Worm (Caenorhabditis elegans) whole organism, L4 larva: ENCODE measurements around the gene ech-3.

Experiments used
- F10B5.3 ChIP-seq: sonication (generic microtip); optimal IDR thresholded peaks from 2 replicates; lab custom pipeline; 2016; ENCODE audit warnings: mild to moderate bottlenecking, missing genetic modification characterization, missing compliant biosample characterization
- F37D6.2 ChIP-seq: sonication (generic microtip); optimal IDR thresholded peaks from 2 replicates; lab custom pipeline; 2016; ENCODE audit warnings: mild to moderate bottlenecking, missing genetic modification characterization, missing compliant biosample characterization
- F49E8.2 ChIP-seq: sonication (generic microtip); optimal IDR thresholded peaks from 2 replicates; lab custom pipeline; 2016; ENCODE audit warnings: missing compliant biosample characterization, mild to moderate bottlenecking, missing genetic modification characterization, borderline replicate concordance
- R02D3.7 ChIP-seq: fragments of 150-350 bp; sonication (generic microtip); optimal IDR thresholded peaks from 3 replicates; lab custom pipeline; 2014; ENCODE audit warnings: missing biosample characterization, missing genetic modification characterization
- T20F7.1 ChIP-seq: fragments of 200-800 bp; sonication (Bioruptor generic); optimal IDR thresholded peaks from 2 replicates; lab custom pipeline; 2018; ENCODE audit warnings: mild to moderate bottlenecking, missing genetic modification characterization, missing compliant biosample characterization
- T26A8.4 ChIP-seq: fragments of 200-800 bp; sonication (Bioruptor generic); IDR thresholded peaks from 2 replicates; pipeline ENCODE4 v1.3.6; 2022; ENCODE audit warnings: missing genetic modification characterization, missing compliant biosample characterization
- Y105C5A.15 ChIP-seq: fragments of 200-800 bp; sonication (Bioruptor generic); IDR thresholded peaks from 2 replicates; pipeline ENCODE4 v1.3.6; 2022; ENCODE audit warnings: missing genetic modification characterization, missing compliant biosample characterization
- Y48G9A.11 ChIP-seq: fragments of 200-800 bp; sonication (Bioruptor generic); IDR thresholded peaks from 2 replicates; pipeline ENCODE4 v1.3.6; 2022; ENCODE audit warnings: missing genetic modification reagents, missing genetic modification characterization, missing compliant biosample characterization
- Y75B8A.6 ChIP-seq: fragments of 200-800 bp; sonication (Bioruptor generic); IDR thresholded peaks from 2 replicates; pipeline ENCODE4 v1.3.6; 2022; ENCODE audit warnings: missing genetic modification reagents, missing genetic modification characterization, missing compliant biosample characterization
- ZK546.5 ChIP-seq, 2 experiments: sonication (generic microtip); optimal IDR thresholded peaks; 2 replicates each; lab custom pipeline; 2017; ENCODE audit warnings: missing biosample characterization in 2 of 2, missing genetic modification characterization in 2 of 2
- ceh-28 ChIP-seq: fragments of 150-350 bp; optimal IDR thresholded peaks from 2 replicates; lab custom pipeline; 2014; ENCODE audit warnings: missing biosample characterization, missing genetic modification reagents, missing genetic modification characterization
- ceh-82 ChIP-seq: sonication (generic microtip); optimal IDR thresholded peaks from 2 replicates; lab custom pipeline; 2017; ENCODE audit warnings: missing biosample characterization, missing genetic modification characterization
- daf-12 ChIP-seq: fragments of 150-350 bp; optimal IDR thresholded peaks from 2 replicates; lab custom pipeline; 2014; ENCODE audit warnings: missing biosample characterization, missing genetic modification reagents, missing genetic modification characterization
- daf-16 ChIP-seq, 3 experiments: sonication (generic microtip); optimal IDR thresholded peaks; 2 replicates each; lab custom pipeline; 2016 to 2017; ENCODE audit warnings: missing genetic modification characterization in 3 of 3, missing genetic modification reagents in 3 of 3, mild to moderate bottlenecking in 2 of 3, missing compliant biosample characterization in 2 of 3, missing biosample characterization in 1 of 3, moderate library complexity in 1 of 3
- daf-8 ChIP-seq: fragments of 200-800 bp; sonication (Bioruptor generic); IDR thresholded peaks from 2 replicates; pipeline ENCODE4 v1.3.6; 2022; ENCODE audit warnings: missing genetic modification characterization, missing compliant biosample characterization
- dmd-6 ChIP-seq: fragments of 200-800 bp; sonication (Bioruptor generic); IDR thresholded peaks from 2 replicates; pipeline ENCODE4 v1.3.6; 2022; ENCODE audit warnings: missing genetic modification reagents, missing genetic modification characterization, missing compliant biosample characterization
- dve-1 ChIP-seq: sonication (generic microtip); optimal IDR thresholded peaks from 2 replicates; lab custom pipeline; 2017; ENCODE audit warnings: antibody characterized with exemption, mild to moderate bottlenecking, missing genetic modification characterization, missing compliant biosample characterization; ENCODE audit not compliant: insufficient read depth
- hlh-30 ChIP-seq: sonication (generic microtip); optimal IDR thresholded peaks from 2 replicates; lab custom pipeline; 2017; ENCODE audit warnings: antibody characterized with exemption, mild to moderate bottlenecking, missing genetic modification characterization, missing compliant biosample characterization; ENCODE audit not compliant: insufficient read depth
- jun-1 ChIP-seq: fragments of 150-350 bp; optimal IDR thresholded peaks from 2 replicates; lab custom pipeline; 2014; ENCODE audit warnings: missing biosample characterization, missing genetic modification reagents, missing genetic modification characterization
- lin-13 ChIP-seq: fragments of 150-350 bp; optimal IDR thresholded peaks from 2 replicates; lab custom pipeline; 2014; ENCODE audit warnings: missing biosample characterization, missing genetic modification reagents, missing genetic modification characterization
- lin-15B ChIP-seq: fragments of 150-350 bp; sonication (generic microtip); optimal IDR thresholded peaks from 3 replicates; lab custom pipeline; 2014; ENCODE audit warnings: missing biosample characterization, missing genetic modification characterization
- lin-38 ChIP-seq: fragments of 200-800 bp; sonication (Bioruptor generic); IDR thresholded peaks from 2 replicates; pipeline ENCODE4 v1.3.6; 2022; ENCODE audit warnings: missing genetic modification reagents, missing genetic modification characterization, missing compliant biosample characterization
- lin-39 ChIP-seq: fragments of 150-350 bp; optimal IDR thresholded peaks from 2 replicates; lab custom pipeline; 2014; ENCODE audit warnings: missing biosample characterization, missing genetic modification reagents, missing genetic modification characterization
- lsy-2 ChIP-seq, 2 experiments: fragments of 150-350 bp in 1 of 2; sonication (generic microtip) in 1 of 2; optimal IDR thresholded peaks; 2 replicates each; lab custom pipeline; 2014 to 2017; ENCODE audit warnings: missing biosample characterization in 2 of 2, missing genetic modification characterization in 2 of 2
- madf-9 ChIP-seq: fragments of 200-800 bp; sonication (Bioruptor generic); conservative IDR thresholded peaks from 2 replicates; pipeline ENCODE4 v1.3.6; 2022; ENCODE audit warnings: missing genetic modification reagents, missing genetic modification characterization, missing compliant biosample characterization
- mdt-29 ChIP-seq: fragments of 200-800 bp; sonication (Bioruptor generic); IDR thresholded peaks from 2 replicates; pipeline ENCODE4 v1.3.6; 2022; ENCODE audit warnings: missing genetic modification reagents, missing genetic modification characterization, missing compliant biosample characterization
- mes-2 ChIP-seq: sonication (generic microtip); optimal IDR thresholded peaks from 2 replicates; lab custom pipeline; 2016; ENCODE audit warnings: missing genotype, mild to moderate bottlenecking, missing genetic modification characterization, missing compliant biosample characterization; ENCODE audit not compliant: poor library complexity, severe bottlenecking
- nhr-10 ChIP-seq: fragments of 150-350 bp; optimal IDR thresholded peaks from 2 replicates; lab custom pipeline; 2014; ENCODE audit warnings: missing biosample characterization, missing genetic modification characterization
- nhr-25 ChIP-seq: sonication (generic microtip); optimal IDR thresholded peaks from 2 replicates; lab custom pipeline; 2017; ENCODE audit warnings: missing genetic modification characterization, mild to moderate bottlenecking, missing compliant biosample characterization, antibody characterized with exemption, moderate library complexity, borderline replicate concordance; ENCODE audit not compliant: insufficient read depth
- nhr-28 ChIP-seq: fragments of 150-350 bp; optimal IDR thresholded peaks from 2 replicates; lab custom pipeline; 2014; ENCODE audit warnings: missing biosample characterization, missing genetic modification characterization
- nhr-42 ChIP-seq: fragments of 200-800 bp; sonication (Bioruptor generic); IDR thresholded peaks from 2 replicates; pipeline ENCODE4 v1.3.6; 2022; ENCODE audit warnings: missing genetic modification characterization, missing compliant biosample characterization
- nhr-48 ChIP-seq: sonication (generic microtip); optimal IDR thresholded peaks from 2 replicates; lab custom pipeline; 2016; ENCODE audit warnings: mild to moderate bottlenecking, missing genetic modification characterization, missing compliant biosample characterization
- nhr-76 ChIP-seq: fragments of 150-350 bp; optimal IDR thresholded peaks from 2 replicates; lab custom pipeline; 2014; ENCODE audit warnings: missing biosample characterization, missing genetic modification characterization
- nhr-77 ChIP-seq: fragments of 150-350 bp; optimal IDR thresholded peaks from 2 replicates; lab custom pipeline; 2014; ENCODE audit warnings: missing biosample characterization, missing genetic modification characterization
- php-3 ChIP-seq: fragments of 200-800 bp; sonication (Bioruptor generic); IDR thresholded peaks from 2 replicates; pipeline ENCODE4 v1.3.6; 2022; ENCODE audit warnings: missing genetic modification reagents, missing genetic modification characterization, missing compliant biosample characterization
- pqm-1 ChIP-seq: sonication (generic microtip); optimal IDR thresholded peaks from 2 replicates; lab custom pipeline; 2017; ENCODE audit warnings: missing biosample characterization, missing genetic modification characterization
- sdz-12 ChIP-seq: fragments of 200-800 bp; sonication (Bioruptor generic); optimal IDR thresholded peaks from 2 replicates; lab custom pipeline; 2018; ENCODE audit warnings: mild to moderate bottlenecking, missing genetic modification characterization, missing compliant biosample characterization
- set-16 ChIP-seq: fragments of 200-800 bp; sonication (Bioruptor generic); IDR thresholded peaks from 2 replicates; pipeline ENCODE4 v1.3.6; 2022; ENCODE audit warnings: missing genetic modification reagents, missing genetic modification characterization, missing compliant biosample characterization
- spr-3 ChIP-seq: fragments of 200-800 bp; sonication (Bioruptor generic); optimal IDR thresholded peaks from 2 replicates; lab custom pipeline; 2018; ENCODE audit warnings: mild to moderate bottlenecking, missing genetic modification characterization, missing compliant biosample characterization
- tra-1 ChIP-seq: fragments of 200-800 bp; sonication (Bioruptor generic); IDR thresholded peaks from 2 replicates; pipeline ENCODE4 v1.3.6; 2022; ENCODE audit warnings: missing genetic modification reagents, missing genetic modification characterization, missing compliant biosample characterization
- unc-130 ChIP-seq: sonication (generic microtip); optimal IDR thresholded peaks from 2 replicates; lab custom pipeline; 2016; ENCODE audit warnings: missing genetic modification reagents, missing genetic modification characterization, missing compliant biosample characterization
- unc-62 ChIP-seq, 3 experiments: fragments of 150-350 bp in 1 of 3; sonication (generic microtip); optimal IDR thresholded peaks in 2 of 3; peaks in 1 of 3; 1 replicate in 1 of 3; 2 replicates in 2 of 3; lab custom pipeline; 2014 to 2017; ENCODE audit warnings: missing biosample characterization in 3 of 3, missing genetic modification characterization in 3 of 3, missing genetic modification reagents in 3 of 3, missing genotype in 1 of 3
- vab-7 ChIP-seq: fragments of 200-800 bp; sonication (Bioruptor generic); IDR thresholded peaks from 2 replicates; pipeline ENCODE4 v1.3.6; 2022; ENCODE audit warnings: missing genetic modification reagents, missing genetic modification characterization, missing compliant biosample characterization
- zip-11 ChIP-seq: fragments of 200-800 bp; sonication (Bioruptor generic); IDR thresholded peaks from 2 replicates; pipeline ENCODE4 v1.3.6; 2022; ENCODE audit warnings: missing genetic modification characterization, missing compliant biosample characterization
- zip-2 ChIP-seq: fragments of 150-350 bp; optimal IDR thresholded peaks from 2 replicates; lab custom pipeline; 2014; ENCODE audit warnings: missing biosample characterization, missing genetic modification characterization

ech-3 gene

DNA sequence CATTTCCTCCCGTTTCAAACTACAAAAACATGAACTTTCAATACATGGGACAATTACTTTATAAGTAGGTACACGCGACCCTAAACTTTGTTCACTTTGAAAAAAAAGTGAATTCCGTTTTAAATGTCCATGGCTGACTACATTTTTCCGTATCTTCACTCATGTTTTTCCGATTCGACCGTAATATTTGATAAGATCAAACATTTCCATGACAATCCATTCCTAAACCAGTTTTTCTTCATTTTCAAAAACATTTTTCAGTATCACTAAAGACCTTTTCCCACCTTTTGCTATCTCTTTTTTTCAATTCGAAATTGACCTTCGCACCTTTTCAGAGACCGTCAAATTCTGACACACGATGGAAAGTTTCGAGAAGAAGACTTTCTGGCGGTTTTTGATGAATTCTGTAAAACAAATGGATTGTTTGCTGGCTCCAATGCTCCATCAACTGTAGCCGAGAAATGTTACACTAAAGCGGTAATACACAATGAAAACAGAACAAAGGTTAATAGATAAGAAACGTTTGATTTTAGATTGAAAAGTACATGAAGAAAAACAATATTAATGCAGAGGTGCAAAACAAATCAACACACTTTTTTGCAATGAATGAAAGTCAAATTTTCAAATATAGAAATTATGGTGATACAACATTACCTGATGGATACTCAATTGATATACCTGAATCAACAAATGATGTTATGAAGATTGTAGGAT, 5.6 kb downstream of the ech-3 start:
- TF ChIP-seq ceh-28 (tag; lab: Kevin White, UChicago) (no peak), nhr-28 (tag; lab: Kevin White, UChicago) (peak; percentile 60), pqm-1 (tag; lab: Kevin White, UChicago) (peak; percentile 5), Y105C5A.15 (GFP tag; lab: Robert Waterston, UW) (no peak), daf-8 (GFP tag; lab: Robert Waterston, UW) (no peak), Y75B8A.6 (GFP tag; lab: Robert Waterston, UW) (0 out of 2 replicates have a peak, but pooled peaks have one; percentile 26), nhr-48 (tag; lab: Kevin White, UChicago) (peak; percentile 18), dmd-6 (GFP tag; lab: Robert Waterston, UW) (peak; percentile 39), nhr-76 (tag; lab: Kevin White, UChicago) (peak; percentile 3), daf-16 (GFP tag; optimal IDR thresholded peaks at IDR 0.05; lab: Kevin White, UChicago) (no peak), daf-16 (tag; optimal IDR thresholded peaks at IDR 0.05; lab: Kevin White, UChicago) (peak; percentile 73)

DNA sequence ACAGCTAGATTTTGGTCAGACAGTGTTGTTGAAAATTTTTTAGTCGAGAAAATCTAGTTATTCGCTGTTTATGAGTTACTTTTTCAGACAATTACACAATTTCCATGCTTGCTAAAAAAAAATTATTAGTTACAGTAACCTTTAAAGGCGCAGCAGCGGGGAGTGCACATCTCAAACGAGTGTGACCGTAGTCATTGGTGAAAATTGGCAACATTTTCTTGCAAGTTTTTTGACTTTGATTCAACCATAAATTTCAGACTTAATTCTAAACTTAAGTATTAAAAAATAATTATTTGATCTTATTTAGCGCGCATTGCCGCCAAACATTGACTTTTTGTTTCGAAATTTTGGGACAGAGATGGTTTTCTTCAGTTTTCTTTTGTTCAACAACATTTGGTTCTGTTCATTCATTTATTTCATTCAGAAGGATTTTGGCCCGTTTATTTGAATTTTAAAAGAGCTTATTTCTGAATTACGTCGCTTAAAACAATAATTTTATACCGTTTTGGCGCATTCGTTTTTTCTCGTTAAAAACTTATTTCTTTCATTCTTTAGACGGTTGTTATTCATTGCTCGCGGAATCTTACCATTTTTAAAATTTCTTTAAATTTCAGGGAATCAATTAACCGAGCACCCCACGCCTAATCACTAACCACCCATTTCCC, 6.9 kb downstream of the ech-3 start, which contains the start of gene oma-2:
oma-2 (plus strand) TSS at position 615 of the 665 bp plus-strand sequence.
- TF ChIP-seq unc-62 (GFP tag; optimal IDR thresholded peaks at IDR 0.05 in 1 of 2; lab: Kevin White, UChicago) (no peak), unc-62 (tag; optimal IDR thresholded peaks at IDR 0.05; lab: Kevin White, UChicago) (no peak), F49E8.2 (tag; lab: Kevin White, UChicago) (peak; percentile 35), mes-2 (no peak), nhr-10 (tag; lab: Kevin White, UChicago) (no peak), ZK546.5 (tag; optimal IDR thresholded peaks at IDR 0.05; lab: Kevin White, UChicago) (no peak), madf-9 (GFP tag; lab: Robert Waterston, UW) (no peak), lin-38 (peak; percentile 34), nhr-77 (no peak), T26A8.4 (GFP tag; lab: Robert Waterston, UW) (no peak), nhr-76 (tag; lab: Kevin White, UChicago) (no peak), zip-2 (tag; lab: Kevin White, UChicago) (no peak), set-16 (GFP tag; lab: Robert Waterston, UW) (no peak), F10B5.3 (tag; lab: Kevin White, UChicago) (no peak), lsy-2 (tag; optimal IDR thresholded peaks at IDR 0.05; lab: Kevin White, UChicago) (peak in 1 of 2 experiments; percentile 25), R02D3.7 (tag; lab: Kevin White, UChicago) (no peak), tra-1 (no peak), unc-130 (GFP tag; lab: Kevin White, UChicago) (peak; percentile 33), daf-16 (GFP tag; optimal IDR thresholded peaks at IDR 0.05; lab: Kevin White, UChicago) (no peak), daf-16 (tag; optimal IDR thresholded peaks at IDR 0.05; lab: Kevin White, UChicago) (no peak), jun-1 (tag; lab: Kevin White, UChicago) (no peak), nhr-25 (tag; lab: Kevin White, UChicago) (no peak), dmd-6 (GFP tag; lab: Robert Waterston, UW) (no peak), lin-13 (GFP tag; lab: Kevin White, UChicago) (peak; percentile 33), ceh-82 (tag; lab: Kevin White, UChicago) (no peak), lin-39 (tag; lab: Kevin White, UChicago) (no peak), hlh-30 (tag; lab: Kevin White, UChicago) (no peak), nhr-42 (no peak), sdz-12 (GFP tag; lab: Kevin White, UChicago) (no peak), php-3 (no peak), dve-1 (tag; lab: Kevin White, UChicago) (no peak), zip-11 (GFP tag; lab: Robert Waterston, UW) (no peak), lin-15B (tag; lab: Kevin White, UChicago) (no peak), daf-12 (tag; lab: Kevin White, UChicago) (no peak), vab-7 (GFP tag; lab: Robert Waterston, UW) (no peak), T20F7.1 (GFP tag; lab: Kevin White, UChicago) (no peak), F37D6.2 (tag; lab: Kevin White, UChicago) (no peak), pqm-1 (tag; lab: Kevin White, UChicago) (no peak), Y48G9A.11 (GFP tag; lab: Robert Waterston, UW) (no peak), spr-3 (GFP tag; lab: Kevin White, UChicago) (no peak), mdt-29 (GFP tag; lab: Robert Waterston, UW) (no peak)
